Fruit fly (Drosophila melanogaster) whole organism, embryonic: ENCODE measurements around the gene Ypel.
A peak's percentile ranks its signal among the peaks of the same experiment; 100 is the strongest.

ENCODE experiments used
- Aef1 ChIP-seq: fragments of 200-800 bp; sonication (Bioruptor generic); IDR thresholded peaks from 3 replicates; pipeline ENCODE4 v1.3.6; 2022; ENCODE audit warnings: missing biosample characterization, missing genetic modification characterization
- Atf3 ChIP-seq: fragments of 200-800 bp; sonication (Bioruptor generic); optimal IDR thresholded peaks from 3 replicates; lab custom pipeline; 2016; ENCODE audit warnings: missing biosample characterization, missing genetic modification characterization
- Bgb ChIP-seq: fragments of 200-800 bp; sonication (Bioruptor generic); IDR thresholded peaks from 2 replicates; pipeline ENCODE4 v1.3.6; 2022; ENCODE audit warnings: missing biosample characterization, missing genetic modification characterization; ENCODE audit not compliant: partially characterized antibody
- C15 ChIP-seq: fragments of 200-800 bp; sonication (Bioruptor generic); IDR thresholded peaks from 3 replicates; pipeline ENCODE4 v1.3.6; 2022; ENCODE audit warnings: missing biosample characterization, missing genetic modification characterization
- CG10565 ChIP-seq: fragments of 200-800 bp; sonication (Bioruptor generic); optimal IDR thresholded peaks from 3 replicates; lab custom pipeline; 2016; ENCODE audit warnings: missing biosample characterization, mild to moderate bottlenecking, missing genetic modification characterization
- CG11504 ChIP-seq: fragments of 200-800 bp; sonication (Bioruptor generic); optimal IDR thresholded peaks from 3 replicates; lab custom pipeline; 2019; ENCODE audit warnings: missing biosample characterization, mild to moderate bottlenecking, missing genetic modification characterization, moderate library complexity
- CG11695 ChIP-seq: fragments of 200-800 bp; sonication (Bioruptor generic); IDR thresholded peaks from 3 replicates; pipeline ENCODE4 v1.3.6; 2022; ENCODE audit warnings: missing biosample characterization, missing genetic modification characterization
- CG12104 ChIP-seq: fragments of 200-800 bp; sonication (Bioruptor generic); optimal IDR thresholded peaks from 3 replicates; lab custom pipeline; 2016; ENCODE audit warnings: missing biosample characterization, missing genetic modification characterization
- CG12659 ChIP-seq: fragments of 200-800 bp; sonication (Bioruptor generic); optimal IDR thresholded peaks from 3 replicates; lab custom pipeline; 2017; ENCODE audit warnings: mild to moderate bottlenecking, missing biosample characterization, missing genetic modification reagents, missing genetic modification characterization
- CG16863 ChIP-seq: fragments of 200-800 bp; sonication (Bioruptor generic); optimal IDR thresholded peaks from 3 replicates; lab custom pipeline; 2016; ENCODE audit warnings: missing biosample characterization, missing genetic modification characterization
- CG18262 ChIP-seq: fragments of 200-800 bp; optimal IDR thresholded peaks from 3 replicates; lab custom pipeline; 2019; ENCODE audit warnings: missing biosample characterization, mild to moderate bottlenecking, missing genetic modification characterization, moderate library complexity
- CG2116 ChIP-seq: fragments of 200-800 bp; sonication (Bioruptor generic); optimal IDR thresholded peaks from 3 replicates; lab custom pipeline; 2018; ENCODE audit warnings: missing biosample characterization, mild to moderate bottlenecking, missing genetic modification characterization
- CG2678 ChIP-seq: fragments of 200-800 bp; sonication (Bioruptor generic); optimal IDR thresholded peaks from 3 replicates; lab custom pipeline; 2019; ENCODE audit warnings: missing biosample characterization, mild to moderate bottlenecking, missing genetic modification characterization, moderate library complexity
- CG4360 ChIP-seq: fragments of 200-800 bp; sonication (Bioruptor generic); IDR thresholded peaks from 2 replicates; pipeline ENCODE4 v1.3.6; 2022; ENCODE audit warnings: missing biosample characterization, missing genetic modification characterization
- CG43689 ChIP-seq: fragments of 200-800 bp; sonication (Bioruptor generic); IDR thresholded peaks from 2 replicates; pipeline ENCODE4 v1.3.6; 2022; ENCODE audit warnings: missing biosample characterization, missing genetic modification characterization
- CG4820 ChIP-seq: fragments of 200-800 bp; sonication (Bioruptor generic); optimal IDR thresholded peaks from 3 replicates; lab custom pipeline; 2016; ENCODE audit warnings: missing biosample characterization, missing genetic modification characterization
- CG6765 ChIP-seq: fragments of 200-800 bp; sonication (Bioruptor generic); optimal IDR thresholded peaks from 3 replicates; lab custom pipeline; 2017; ENCODE audit warnings: missing biosample characterization, mild to moderate bottlenecking, missing genetic modification characterization
- CG7839 ChIP-seq: fragments of 200-800 bp; sonication (Bioruptor generic); optimal IDR thresholded peaks from 3 replicates; lab custom pipeline; 2018; ENCODE audit warnings: missing biosample characterization, mild to moderate bottlenecking, missing genetic modification characterization, moderate library complexity
- CG7928 ChIP-seq: fragments of 200-800 bp; sonication (Bioruptor generic); optimal IDR thresholded peaks from 2 replicates; lab custom pipeline; 2017; ENCODE audit warnings: missing biosample characterization, mild to moderate bottlenecking, missing genetic modification characterization
- CG8478 ChIP-seq: fragments of >200 bp; optimal IDR thresholded peaks from 2 replicates; lab custom pipeline; 2018
- CG9727 ChIP-seq: fragments of 200-800 bp; sonication (Bioruptor generic); optimal IDR thresholded peaks from 3 replicates; lab custom pipeline; 2017; ENCODE audit warnings: missing biosample characterization, mild to moderate bottlenecking, missing genetic modification characterization
- D19A ChIP-seq: fragments of 200-800 bp; optimal IDR thresholded peaks from 3 replicates; lab custom pipeline; 2019; ENCODE audit warnings: missing biosample characterization, mild to moderate bottlenecking, missing genetic modification characterization, moderate library complexity
- E2f1 ChIP-seq: fragments of 200-800 bp; sonication (Bioruptor generic); IDR thresholded peaks from 2 replicates; pipeline ENCODE4 v1.3.6; 2022; ENCODE audit warnings: missing biosample characterization, missing genetic modification characterization
- Fer3 ChIP-seq: fragments of 200-800 bp; sonication (Bioruptor generic); optimal IDR thresholded peaks from 2 replicates; lab custom pipeline; 2018; ENCODE audit warnings: missing biosample characterization, mild to moderate bottlenecking, missing genetic modification characterization, moderate library complexity
- H2.0 ChIP-seq: fragments of 200-800 bp; sonication (Bioruptor generic); IDR thresholded peaks from 2 replicates; pipeline ENCODE4 v1.3.6; 2022; ENCODE audit warnings: missing biosample characterization, missing genetic modification characterization
- HLHmδ ChIP-seq: fragments of 200-800 bp; sonication (Bioruptor generic); optimal IDR thresholded peaks from 2 replicates; lab custom pipeline; 2018; ENCODE audit warnings: missing biosample characterization, mild to moderate bottlenecking, missing genetic modification characterization, moderate library complexity
- PHDP ChIP-seq: fragments of 200-800 bp; sonication (Bioruptor generic); optimal IDR thresholded peaks from 3 replicates; lab custom pipeline; 2018; ENCODE audit warnings: missing biosample characterization, mild to moderate bottlenecking, missing genetic modification characterization, moderate library complexity
- Ptx1 ChIP-seq: fragments of 200-800 bp; sonication (Bioruptor generic); IDR thresholded peaks from 2 replicates; pipeline ENCODE4 v1.3.6; 2022; ENCODE audit warnings: missing biosample characterization, missing genetic modification characterization
- Ravus ChIP-seq: fragments of 200-800 bp; sonication (Bioruptor generic); IDR thresholded peaks from 2 replicates; pipeline ENCODE4 v1.3.6; 2022; ENCODE audit warnings: missing biosample characterization, missing genetic modification characterization
- Sox102F ChIP-seq: fragments of 200-800 bp; sonication (Bioruptor generic); optimal IDR thresholded peaks from 2 replicates; lab custom pipeline; 2018; ENCODE audit warnings: missing biosample characterization, mild to moderate bottlenecking, missing genetic modification characterization, moderate library complexity
- Stat92E ChIP-seq, 3 experiments: fragments of >200 bp in 2 of 3; fragments of 200-800 bp in 1 of 3; sonication (Bioruptor generic) in 1 of 3; optimal IDR thresholded peaks; 2 replicates each; lab custom pipeline; 2017 to 2019; ENCODE audit warnings: missing biosample characterization in 3 of 3, missing genetic modification characterization in 3 of 3, mild to moderate bottlenecking in 1 of 3, moderate library complexity in 1 of 3
- Taf1 ChIP-seq: fragments of 200-800 bp; sonication (Bioruptor generic); IDR thresholded peaks from 2 replicates; pipeline ENCODE4 v1.3.6; 2022; ENCODE audit warnings: missing biosample characterization, missing genetic modification characterization
- bbx ChIP-seq: fragments of 200-800 bp; sonication (Bioruptor generic); IDR thresholded peaks from 2 replicates; pipeline ENCODE4 v1.3.6; 2022; ENCODE audit warnings: missing biosample characterization, missing genetic modification characterization; ENCODE audit not compliant: partially characterized antibody
- bsh ChIP-seq, 2 experiments: fragments of 200-800 bp; sonication (Bioruptor generic); optimal IDR thresholded peaks; 2 replicates each; lab custom pipeline; 2017 to 2018; ENCODE audit warnings: mild to moderate bottlenecking in 2 of 2, missing biosample characterization in 2 of 2, missing genetic modification characterization in 2 of 2, moderate library complexity in 1 of 2
- cg ChIP-seq: fragments of 200-800 bp; sonication (Bioruptor generic); optimal IDR thresholded peaks from 3 replicates; lab custom pipeline; 2019; ENCODE audit warnings: missing biosample characterization, mild to moderate bottlenecking, missing genetic modification characterization, moderate library complexity
- chif ChIP-seq, 2 experiments: fragments of 200-800 bp; sonication (Bioruptor generic); optimal IDR thresholded peaks; 3 replicates each; lab custom pipeline; 2016; ENCODE audit warnings: missing biosample characterization in 2 of 2, missing genetic modification characterization in 2 of 2
- crp ChIP-seq, 2 experiments: fragments of 200-800 bp; sonication (Bioruptor generic); optimal IDR thresholded peaks; 2 replicates in 1 of 2; 3 replicates in 1 of 2; lab custom pipeline; 2017; ENCODE audit warnings: missing biosample characterization in 2 of 2, missing genetic modification characterization in 2 of 2, mild to moderate bottlenecking in 1 of 2, moderate library complexity in 1 of 2
- dan ChIP-seq: fragments of 200-800 bp; sonication (Bioruptor generic); IDR thresholded peaks from 2 replicates; pipeline ENCODE4 v1.3.6; 2022; ENCODE audit warnings: missing biosample characterization, missing genetic modification characterization
- dimm ChIP-seq: fragments of 200-800 bp; sonication (Bioruptor generic); IDR thresholded peaks from 2 replicates; pipeline ENCODE4 v1.3.6; 2022; ENCODE audit warnings: missing biosample characterization, missing genetic modification characterization
- disco-r ChIP-seq: fragments of 200-800 bp; sonication (Bioruptor generic); optimal IDR thresholded peaks from 2 replicates; lab custom pipeline; 2016; ENCODE audit warnings: missing biosample characterization, missing genetic modification characterization
- emc ChIP-seq: fragments of 200-800 bp; sonication (Bioruptor generic); optimal IDR thresholded peaks from 2 replicates; lab custom pipeline; 2016; ENCODE audit warnings: missing biosample characterization, missing genetic modification characterization
- gce ChIP-seq: fragments of 200-800 bp; sonication (Bioruptor generic); IDR thresholded peaks from 3 replicates; pipeline ENCODE4 v1.3.6; 2022; ENCODE audit warnings: missing biosample characterization, missing genetic modification characterization
- gsb ChIP-seq: fragments of 200-800 bp; sonication (Bioruptor generic); IDR thresholded peaks from 2 replicates; pipeline ENCODE4 v1.3.6; 2022; ENCODE audit warnings: missing biosample characterization, missing genetic modification characterization
- h ChIP-seq: fragments of >200 bp; optimal IDR thresholded peaks from 2 replicates; lab custom pipeline; 2017
- lab ChIP-seq: fragments of 200-800 bp; sonication (Bioruptor generic); optimal IDR thresholded peaks from 3 replicates; lab custom pipeline; 2017; ENCODE audit warnings: missing biosample characterization, missing genetic modification characterization, mild to moderate bottlenecking, moderate library complexity, missing genetic modification reagents
- mirr ChIP-seq: fragments of 200-800 bp; sonication (Bioruptor generic); optimal IDR thresholded peaks from 3 replicates; lab custom pipeline; 2018; ENCODE audit warnings: missing biosample characterization, mild to moderate bottlenecking, missing genetic modification characterization
- pan ChIP-seq, 4 experiments: fragments of >200 bp in 3 of 4; fragments of 200-800 bp in 1 of 4; sonication (Bioruptor generic) in 1 of 4; optimal IDR thresholded peaks in 3 of 4; IDR thresholded peaks in 1 of 4; 2 replicates each; pipeline versions ENCODE4 v1.3.6 to Lab custom; 2017 to 2022; ENCODE audit warnings: missing biosample characterization in 2 of 4, missing genetic modification characterization in 2 of 4, mixed read lengths in 1 of 4
- run ChIP-seq: fragments of 200-800 bp; sonication (Bioruptor generic); optimal IDR thresholded peaks from 3 replicates; lab custom pipeline; 2018; ENCODE audit warnings: missing biosample characterization, mild to moderate bottlenecking, missing genetic modification characterization
- tin ChIP-seq: fragments of 200-800 bp; sonication (Bioruptor generic); optimal IDR thresholded peaks from 3 replicates; lab custom pipeline; 2016; ENCODE audit warnings: missing biosample characterization, missing genetic modification characterization
- tio ChIP-seq: fragments of 200-800 bp; sonication (Bioruptor generic); optimal IDR thresholded peaks from 2 replicates; lab custom pipeline; 2017; ENCODE audit warnings: missing biosample characterization, missing genetic modification characterization, inconsistent platforms
- unc-4 ChIP-seq: fragments of 200-800 bp; sonication (Bioruptor generic); IDR thresholded peaks from 2 replicates; pipeline ENCODE4 v1.3.6; 2022; ENCODE audit warnings: missing biosample characterization, missing genetic modification characterization; ENCODE audit not compliant: partially characterized antibody

Ypel gene

DNA sequence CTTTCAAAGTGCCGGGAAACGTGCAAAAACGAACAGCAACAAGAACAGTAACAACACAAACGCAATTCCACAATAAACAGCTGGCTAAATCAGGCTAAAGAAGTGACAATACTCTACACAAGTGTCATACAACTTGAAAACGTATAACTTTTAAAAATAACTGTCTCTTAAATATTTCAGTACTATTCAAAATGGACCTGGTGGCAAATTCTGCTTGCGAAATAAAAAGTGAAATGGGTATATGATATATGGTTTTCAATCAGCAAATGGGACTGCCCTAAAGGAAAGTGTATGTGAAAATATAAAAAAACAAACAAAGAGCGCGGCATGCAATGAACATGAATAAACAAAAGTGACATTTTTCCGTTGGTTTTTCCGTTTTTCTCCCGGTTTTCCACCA lies 29.7 kb upstream of the Ypel start (continued):
- no peak for TF ChIP-seq bsh (GFP tag; optimal IDR thresholded peaks at IDR 0.05; lab: Kevin White, UChicago)
- no peak for TF ChIP-seq tio (GFP tag; lab: Kevin White, UChicago)
- TF ChIP-seq Fer3 (tag; lab: Kevin White, UChicago), result no peak
- TF ChIP-seq CG2678 (tag; lab: Kevin White, UChicago), result peak; percentile 6
- no peak for TF ChIP-seq unc-4
- no peak for TF ChIP-seq CG11695 (GFP tag; lab: Robert Waterston, UW)
- TF ChIP-seq CG4820 (GFP tag; lab: Kevin White, UChicago), result no peak
- no peak for TF ChIP-seq chif (GFP tag; optimal IDR thresholded peaks at IDR 0.05; lab: Kevin White, UChicago)
- no peak for TF ChIP-seq CG2116 (GFP tag; lab: Kevin White, UChicago)
- TF ChIP-seq CG7839 (tag; lab: Kevin White, UChicago), result peak; percentile 4
- peak; percentile 38 for TF ChIP-seq CG11504 (tag; lab: Kevin White, UChicago)
- TF ChIP-seq run (tag; lab: Kevin White, UChicago), result no peak
- TF ChIP-seq CG9727 (GFP tag; lab: Kevin White, UChicago), result no peak
- TF ChIP-seq CG12659 (GFP tag; lab: Kevin White, UChicago), result no peak
- no peak for TF ChIP-seq cg (GFP tag; lab: Kevin White, UChicago)
- no peak for TF ChIP-seq dan (GFP tag; lab: Robert Waterston, UW)
- TF ChIP-seq Ptx1 (GFP tag; lab: Robert Waterston, UW), result no peak
- TF ChIP-seq bbx (GFP tag; lab: Robert Waterston, UW), result no peak
- no peak for TF ChIP-seq CG43689
- TF ChIP-seq CG6765 (GFP tag; lab: Kevin White, UChicago), result no peak
- no peak for TF ChIP-seq CG8478 (lab: Kevin White, UChicago)
- TF ChIP-seq mirr (GFP tag; lab: Kevin White, UChicago), result no peak
- TF ChIP-seq C15, result no peak
- TF ChIP-seq CG4360 (GFP tag; lab: Robert Waterston, UW), result no peak
- no peak for TF ChIP-seq tin
- TF ChIP-seq emc (GFP tag; lab: Kevin White, UChicago), result no peak
- no peak for TF ChIP-seq CG10565
- no peak for TF ChIP-seq Atf3 (GFP tag; lab: Kevin White, UChicago)
- no peak for TF ChIP-seq dimm
- no peak for TF ChIP-seq CG12104
- no peak for TF ChIP-seq gce (GFP tag; lab: Robert Waterston, UW)
- no peak for TF ChIP-seq HLHmδ
- TF ChIP-seq h (lab: Kevin White, UChicago), result no peak
- no peak for TF ChIP-seq Ravus (GFP tag; lab: Robert Waterston, UW)
- TF ChIP-seq E2f1 (GFP tag; lab: Robert Waterston, UW), result no peak
- no peak for TF ChIP-seq PHDP (tag; lab: Kevin White, UChicago)
- TF ChIP-seq Taf1 (GFP tag; lab: Robert Waterston, UW), result no peak
- TF ChIP-seq D19A (tag; lab: Kevin White, UChicago), result peak; percentile 52
- no peak for TF ChIP-seq Stat92E (GFP tag; optimal IDR thresholded peaks at IDR 0.05; lab: Kevin White, UChicago)
- no peak for TF ChIP-seq CG18262 (tag; lab: Kevin White, UChicago)
- no peak for TF ChIP-seq disco-r (GFP tag; lab: Kevin White, UChicago)
- no peak for TF ChIP-seq H2.0 (GFP tag; lab: Robert Waterston, UW)
- TF ChIP-seq CG16863 (GFP tag; lab: Kevin White, UChicago), result no peak
- peak; percentile 14 for TF ChIP-seq lab (GFP tag; lab: Kevin White, UChicago)
- no peak for TF ChIP-seq gsb (GFP tag; lab: Robert Waterston, UW)
- no peak for TF ChIP-seq pan (optimal IDR thresholded peaks at IDR 0.05; lab: Kevin White, UChicago)
- peak in 1 of 2 experiments; percentile 22 for TF ChIP-seq pan (GFP tag; optimal IDR thresholded peaks at IDR 0.05 in 1 of 2, IDR thresholded peaks at IDR 0.05 in 1 of 2)
- TF ChIP-seq Bgb (GFP tag; lab: Robert Waterston, UW), result no peak
- TF ChIP-seq Aef1 (GFP tag; lab: Robert Waterston, UW), result no peak
- TF ChIP-seq CG7928 (GFP tag; lab: Kevin White, UChicago), result no peak
- peak; percentile 18 for TF ChIP-seq Sox102F (GFP tag; lab: Kevin White, UChicago)
- no peak for TF ChIP-seq crp (GFP tag; optimal IDR thresholded peaks at IDR 0.05; lab: Kevin White, UChicago)
